Fruit fly (Drosophila melanogaster): Measurements from ENCODE around the gene croc.

The croc gene

dm6 chr3L:21509488-21510122 lies 33.3 kb upstream of the croc start (continued):
- TF ChIP-seq wek (GFP tag; optimal IDR thresholded peaks at IDR 0.05) = no peak
- TF ChIP-seq CG33557 (GFP tag; optimal IDR thresholded peaks at IDR 0.05) = no peak
- TF ChIP-seq CG10366 (GFP tag; IDR thresholded peaks at IDR 0.05) = 0 out of 2 replicates have a peak, but pooled peaks have one; percentile 12
- TF ChIP-seq CG14965 (GFP tag; optimal IDR thresholded peaks at IDR 0.05; ENCODE audit: borderline replicate concordance) = no peak
- TF ChIP-seq BEAF-32 (GFP tag; optimal IDR thresholded peaks at IDR 0.05) = no peak
- no peak for TF ChIP-seq hkb (optimal IDR thresholded peaks at IDR 0.05)
- no peak for TF ChIP-seq hkb (GFP tag; IDR thresholded peaks at IDR 0.05)
- no peak for TF ChIP-seq hbn (GFP tag; IDR thresholded peaks at IDR 0.05; ENCODE audit: partially characterized antibody)
- peak; percentile 22 for TF ChIP-seq CG13296 (GFP tag; optimal IDR thresholded peaks at IDR 0.05)
- no peak for TF ChIP-seq stc (GFP tag; IDR thresholded peaks at IDR 0.05)
- TF ChIP-seq prd (optimal IDR thresholded peaks at IDR 0.05) = no peak
- peak; percentile 53; the same call in 2 of the 3 replicates for TF ChIP-seq prd (GFP tag; IDR thresholded peaks at IDR 0.05)
- no peak for TF ChIP-seq CG1529 (GFP tag; optimal IDR thresholded peaks at IDR 0.05)
- TF ChIP-seq TFAM (GFP tag; optimal IDR thresholded peaks at IDR 0.05) = no peak
- no peak for TF ChIP-seq ken (GFP tag; IDR thresholded peaks at IDR 0.05)
- TF ChIP-seq CG15269 (tag; optimal IDR thresholded peaks at IDR 0.05) = peak; percentile 53
- TF ChIP-seq cato (GFP tag; optimal IDR thresholded peaks at IDR 0.05; ENCODE audit: borderline replicate concordance) = no peak
- no peak for TF ChIP-seq CG12104 (GFP tag; optimal IDR thresholded peaks at IDR 0.05)
- TF ChIP-seq bowl (GFP tag; IDR thresholded peaks at IDR 0.05) = no peak
- TF ChIP-seq tin (GFP tag; optimal IDR thresholded peaks at IDR 0.05) = peak; percentile 50
- TF ChIP-seq hb (GFP tag; IDR thresholded peaks at IDR 0.05; ENCODE audit: partially characterized antibody) = no peak
- TF ChIP-seq Blimp-1 (GFP tag; optimal IDR thresholded peaks at IDR 0.05) = peak; percentile 29
- TF ChIP-seq sug (tag; optimal IDR thresholded peaks at IDR 0.05) = no peak
- no peak for TF ChIP-seq Adf1 (GFP tag; IDR thresholded peaks at IDR 0.05)
- TF ChIP-seq CG8089 (GFP tag; optimal IDR thresholded peaks at IDR 0.05) = no peak
- peak; percentile 51 for TF ChIP-seq CG17328 (GFP tag; IDR thresholded peaks at IDR 0.05)
- no peak for TF ChIP-seq kay (GFP tag; optimal IDR thresholded peaks at IDR 0.05)
- no peak for TF ChIP-seq p53 (GFP tag; optimal IDR thresholded peaks at IDR 0.05)
- TF ChIP-seq Hr39 (optimal IDR thresholded peaks at IDR 0.05) = no peak
- peak; percentile 26; the same call in 1 of the 3 replicates for TF ChIP-seq tgo (GFP tag; IDR thresholded peaks at IDR 0.05)
- TF ChIP-seq sob (GFP tag; IDR thresholded peaks at IDR 0.05) = peak; percentile 25; the same call in 1 of the 2 replicates
- TF ChIP-seq CG15514 (GFP tag; optimal IDR thresholded peaks at IDR 0.05) = peak; percentile 1
- no peak for TF ChIP-seq CG5953 (GFP tag; IDR thresholded peaks at IDR 0.05)
- peak; percentile 22 for TF ChIP-seq CG3407 (GFP tag; optimal IDR thresholded peaks at IDR 0.05)
- TF ChIP-seq gsb (GFP tag; IDR thresholded peaks at IDR 0.05) = no peak
- no peak for TF ChIP-seq HLH4C (GFP tag; IDR thresholded peaks at IDR 0.05; ENCODE audit: partially characterized antibody)
- peak; percentile 36; the same call in 1 of the 2 replicates for TF ChIP-seq Drgx (GFP tag; IDR thresholded peaks at IDR 0.05)
- TF ChIP-seq CG34224 (GFP tag; IDR thresholded peaks at IDR 0.05; ENCODE audit: partially characterized antibody) = no peak
- TF ChIP-seq CG17359 (tag; optimal IDR thresholded peaks at IDR 0.05) = peak; percentile 38
- no peak for TF ChIP-seq CG14667 (GFP tag; IDR thresholded peaks at IDR 0.05)
- TF ChIP-seq org-1 (GFP tag; optimal IDR thresholded peaks at IDR 0.05) = no peak
- TF ChIP-seq CG15011 (GFP tag; optimal IDR thresholded peaks at IDR 0.05) = no peak
- TF ChIP-seq aop (GFP tag; IDR thresholded peaks at IDR 0.05) = 0 out of 2 replicates have a peak, but pooled peaks have one; percentile 21
- no peak for TF ChIP-seq Usf (GFP tag; optimal IDR thresholded peaks at IDR 0.05)
- no peak for TF ChIP-seq CG7928 (GFP tag; optimal IDR thresholded peaks at IDR 0.05)
- no peak for TF ChIP-seq wor (GFP tag; IDR thresholded peaks at IDR 0.05)
- peak; percentile 90 for TF ChIP-seq sens (GFP tag)
- TF ChIP-seq Ravus (GFP tag; IDR thresholded peaks at IDR 0.05) = no peak
- no peak for TF ChIP-seq HLHmδ (GFP tag; optimal IDR thresholded peaks at IDR 0.05)
- TF ChIP-seq schlank (tag; optimal IDR thresholded peaks at IDR 0.05) = no peak
- no peak for TF ChIP-seq usp (GFP tag; optimal IDR thresholded peaks at IDR 0.05)
- TF ChIP-seq Ets65A (GFP tag) = no peak
